Worm (Caenorhabditis elegans) whole organism, L2 larva: Measurements from ENCODE around the gene F41B4.2.

Source experiments
- C34F6.9 ChIP-seq: fragments of 150-350 bp; optimal IDR thresholded peaks from 2 replicates; lab custom pipeline; 2014; ENCODE audit warnings: missing biosample characterization, missing genetic modification characterization
- F13H6.1 ChIP-seq: sonication (generic microtip); optimal IDR thresholded peaks from 2 replicates; lab custom pipeline; 2016; ENCODE audit warnings: missing genetic modification characterization, missing compliant biosample characterization
- R02D3.7 ChIP-seq: fragments of 150-350 bp; optimal IDR thresholded peaks from 2 replicates; lab custom pipeline; 2014; ENCODE audit warnings: missing biosample characterization, missing genetic modification characterization
- ZK546.5 ChIP-seq: sonication (generic microtip); optimal IDR thresholded peaks from 2 replicates; lab custom pipeline; 2017; ENCODE audit warnings: missing biosample characterization, missing genetic modification characterization
- alr-1 ChIP-seq: fragments of 150-350 bp; optimal IDR thresholded peaks from 2 replicates; lab custom pipeline; 2014; ENCODE audit warnings: missing biosample characterization, missing genetic modification characterization
- ama-1 ChIP-seq: fragments of 150-350 bp; optimal IDR thresholded peaks from 2 replicates; lab custom pipeline; 2018; ENCODE audit warnings: inconsistent platforms
- blmp-1 ChIP-seq: sonication (generic microtip); optimal IDR thresholded peaks from 2 replicates; lab custom pipeline; 2017; ENCODE audit warnings: missing genetic modification characterization, mild to moderate bottlenecking, missing compliant biosample characterization, antibody characterized with exemption, moderate library complexity; ENCODE audit not compliant: insufficient read depth
- ceh-16 ChIP-seq: fragments of 150-350 bp; optimal IDR thresholded peaks from 2 replicates; lab custom pipeline; 2014; ENCODE audit warnings: missing biosample characterization, missing genetic modification characterization
- crh-2 ChIP-seq: sonication (generic microtip); optimal IDR thresholded peaks from 2 replicates; lab custom pipeline; 2017; ENCODE audit warnings: missing biosample characterization, missing genetic modification characterization
- egl-27 ChIP-seq: sonication (generic microtip); optimal IDR thresholded peaks from 3 replicates; lab custom pipeline; 2017; ENCODE audit warnings: missing biosample characterization, missing genetic modification reagents, missing genetic modification characterization
- elt-3 ChIP-seq: sonication (generic microtip); optimal IDR thresholded peaks from 2 replicates; lab custom pipeline; 2017; ENCODE audit warnings: missing biosample characterization, missing genetic modification characterization
- fos-1 ChIP-seq: fragments of 150-350 bp; optimal IDR thresholded peaks from 2 replicates; lab custom pipeline; 2014; ENCODE audit warnings: missing biosample characterization, missing genetic modification characterization
- gmeb-1 ChIP-seq: fragments of 150-350 bp; optimal IDR thresholded peaks from 2 replicates; lab custom pipeline; 2014; ENCODE audit warnings: missing biosample characterization, missing genetic modification characterization
- lin-11 ChIP-seq: fragments of 150-350 bp; sonication (generic microtip); optimal IDR thresholded peaks from 2 replicates; lab custom pipeline; 2014; ENCODE audit warnings: missing biosample characterization, missing genetic modification characterization, inconsistent platforms, mixed read lengths
- lin-13 ChIP-seq: fragments of 150-350 bp; optimal IDR thresholded peaks from 2 replicates; lab custom pipeline; 2014; ENCODE audit warnings: missing biosample characterization, missing genetic modification reagents, missing genetic modification characterization
- lin-39 ChIP-seq: fragments of 150-350 bp; optimal IDR thresholded peaks from 2 replicates; lab custom pipeline; 2014; ENCODE audit warnings: missing biosample characterization, missing genetic modification reagents, missing genetic modification characterization
- lsy-2 ChIP-seq, 2 experiments: fragments of 150-350 bp in 1 of 2; sonication (generic microtip) in 1 of 2; optimal IDR thresholded peaks; 2 replicates each; lab custom pipeline; 2014 to 2017; ENCODE audit warnings: missing biosample characterization in 2 of 2, missing genetic modification characterization in 2 of 2
- mab-5 ChIP-seq: fragments of 150-350 bp; optimal IDR thresholded peaks from 2 replicates; lab custom pipeline; 2014; ENCODE audit warnings: missing biosample characterization, missing genetic modification characterization
- mbf-1 ChIP-seq: sonication (generic microtip); optimal IDR thresholded peaks from 2 replicates; lab custom pipeline; 2017; ENCODE audit warnings: missing biosample characterization, missing genetic modification characterization
- mdl-1 ChIP-seq, 2 experiments: fragments of 150-350 bp in 1 of 2; sonication (generic microtip) in 1 of 2; optimal IDR thresholded peaks; 2 replicates each; lab custom pipeline; 2017; ENCODE audit warnings: missing biosample characterization in 2 of 2, missing genetic modification characterization in 2 of 2
- nhr-10 ChIP-seq: sonication (generic microtip); optimal IDR thresholded peaks from 2 replicates; lab custom pipeline; 2017; ENCODE audit warnings: missing biosample characterization, missing genetic modification characterization
- nhr-12 ChIP-seq: fragments of 150-350 bp; optimal IDR thresholded peaks from 2 replicates; lab custom pipeline; 2014; ENCODE audit warnings: missing biosample characterization, missing genetic modification characterization
- nhr-129 ChIP-seq: fragments of 150-350 bp; optimal IDR thresholded peaks from 2 replicates; lab custom pipeline; 2014; ENCODE audit warnings: missing biosample characterization, missing genetic modification characterization
- nhr-21 ChIP-seq: fragments of 150-350 bp; optimal IDR thresholded peaks from 2 replicates; lab custom pipeline; 2014; ENCODE audit warnings: missing biosample characterization, missing genetic modification characterization
- nhr-237 ChIP-seq: fragments of 150-350 bp; optimal IDR thresholded peaks from 2 replicates; lab custom pipeline; 2014; ENCODE audit warnings: missing biosample characterization, missing genetic modification characterization
- nhr-25 ChIP-seq: fragments of 150-350 bp; sonication (generic microtip); optimal IDR thresholded peaks from 3 replicates; lab custom pipeline; 2014; ENCODE audit warnings: missing biosample characterization, missing genetic modification characterization
- nhr-77 ChIP-seq: fragments of 150-350 bp; optimal IDR thresholded peaks from 2 replicates; lab custom pipeline; 2014; ENCODE audit warnings: missing biosample characterization, missing genetic modification characterization
- peb-1 ChIP-seq: fragments of 150-350 bp; optimal IDR thresholded peaks from 2 replicates; lab custom pipeline; 2014; ENCODE audit warnings: missing biosample characterization, missing genetic modification characterization
- sem-4 ChIP-seq: fragments of 150-350 bp; optimal IDR thresholded peaks from 2 replicates; lab custom pipeline; 2014; ENCODE audit warnings: missing biosample characterization, missing genetic modification reagents, missing genetic modification characterization
- skn-1 ChIP-seq: sonication (generic microtip); optimal IDR thresholded peaks from 2 replicates; lab custom pipeline; 2017; ENCODE audit warnings: missing biosample characterization, missing genetic modification characterization
- sma-3 ChIP-seq: sonication (generic microtip); optimal IDR thresholded peaks from 2 replicates; lab custom pipeline; 2016; ENCODE audit warnings: missing genetic modification reagents, missing genetic modification characterization, missing compliant biosample characterization
- sma-9 ChIP-seq, 2 experiments: fragments of 150-350 bp in 1 of 2; sonication (generic microtip) in 1 of 2; optimal IDR thresholded peaks; 2 replicates each; lab custom pipeline; 2014 to 2016; ENCODE audit warnings: missing genetic modification characterization in 2 of 2, mild to moderate bottlenecking in 1 of 2, missing biosample characterization in 1 of 2, missing compliant biosample characterization in 1 of 2, missing genetic modification reagents in 1 of 2, moderate library complexity in 1 of 2
- snpc-4 ChIP-seq: fragments of 150-350 bp; optimal IDR thresholded peaks from 2 replicates; lab custom pipeline; 2014; ENCODE audit warnings: missing biosample characterization, missing genetic modification characterization
- unc-39 ChIP-seq: fragments of 150-350 bp; optimal IDR thresholded peaks from 2 replicates; lab custom pipeline; 2014; ENCODE audit warnings: missing biosample characterization, missing genetic modification characterization
- unc-55 ChIP-seq: fragments of 150-350 bp; sonication (generic microtip); optimal IDR thresholded peaks from 3 replicates; lab custom pipeline; 2014; ENCODE audit warnings: missing biosample characterization, missing genetic modification reagents, missing genetic modification characterization
- unc-62 ChIP-seq: fragments of 150-350 bp; optimal IDR thresholded peaks from 2 replicates; lab custom pipeline; 2014; ENCODE audit warnings: missing biosample characterization, missing genetic modification reagents, missing genetic modification characterization
- zag-1 ChIP-seq: fragments of 150-350 bp; optimal IDR thresholded peaks from 2 replicates; lab custom pipeline; 2014; ENCODE audit warnings: missing biosample characterization, missing genetic modification characterization
- ztf-4 ChIP-seq: fragments of 150-350 bp; optimal IDR thresholded peaks from 2 replicates; lab custom pipeline; 2014; ENCODE audit warnings: missing biosample characterization, missing genetic modification characterization

F41B4.2 gene

DNA sequence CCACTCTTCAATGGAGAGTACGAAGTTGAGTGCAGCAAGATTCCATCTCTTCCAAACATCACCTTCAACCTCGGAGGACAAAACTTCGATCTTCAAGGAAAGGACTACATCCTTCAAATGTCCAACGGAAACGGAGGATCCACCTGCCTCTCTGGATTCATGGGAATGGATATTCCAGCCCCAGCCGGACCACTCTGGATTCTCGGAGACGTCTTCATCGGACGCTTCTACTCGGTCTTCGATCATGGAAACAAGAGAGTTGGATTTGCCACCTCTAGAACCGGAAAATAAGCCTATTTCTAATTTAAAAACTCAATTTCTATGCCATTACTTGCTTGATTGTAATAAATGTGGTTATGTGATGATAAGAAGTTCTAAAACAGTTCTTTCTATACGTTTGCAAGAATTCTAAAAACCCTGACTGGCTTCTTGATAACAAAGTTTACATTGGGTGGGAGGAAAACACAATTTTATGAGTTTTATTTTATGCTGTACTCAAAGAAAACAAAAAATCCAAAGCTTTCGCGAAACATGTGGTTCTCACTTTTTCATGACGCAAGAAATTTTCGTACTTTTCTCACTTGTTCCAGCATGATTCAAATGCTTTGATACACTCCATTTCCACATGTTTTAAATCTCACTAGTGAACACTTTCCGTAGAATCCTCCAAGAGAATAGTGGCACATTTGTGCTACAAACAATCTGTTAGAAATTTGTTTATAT, 42.6 kb downstream of the F41B4.2 start:
- TF ChIP-seq ceh-16 (tag; lab: Kevin White, UChicago), result no peak
- TF ChIP-seq zag-1 (tag; lab: Kevin White, UChicago), result no peak
- TF ChIP-seq gmeb-1 (tag; lab: Kevin White, UChicago), result peak; percentile 44
- no peak for TF ChIP-seq ZK546.5 (tag; lab: Kevin White, UChicago)
- TF ChIP-seq lin-13 (GFP tag; lab: Kevin White, UChicago), result peak; percentile 1
- peak; percentile 65 for TF ChIP-seq fos-1
- no peak for TF ChIP-seq mbf-1 (tag; lab: Kevin White, UChicago)
- TF ChIP-seq crh-2 (tag; lab: Kevin White, UChicago), result peak; percentile 52
- peak; percentile 3 for TF ChIP-seq F13H6.1 (tag; lab: Kevin White, UChicago)
- peak; percentile 49 for TF ChIP-seq sma-9 (GFP tag; optimal IDR thresholded peaks at IDR 0.05; lab: Kevin White, UChicago)
- TF ChIP-seq sma-9 (tag; optimal IDR thresholded peaks at IDR 0.05; lab: Kevin White, UChicago), result no peak
- no peak for TF ChIP-seq elt-3 (tag; lab: Kevin White, UChicago)

- no peak for TF ChIP-seq lsy-2 (tag; optimal IDR thresholded peaks at IDR 0.05; lab: Kevin White, UChicago)
- peak; percentile 15 for TF ChIP-seq fos-1
- peak; percentile 14 for TF ChIP-seq gmeb-1 (tag; lab: Kevin White, UChicago)
These were observed 44.1 kb downstream of the F41B4.2 start, which contains the start of gene asp-3 for ce11 chrX:6790986-6791385. Gene asp-3, plus strand, starts transcription at chrX:6791064.

DNA sequence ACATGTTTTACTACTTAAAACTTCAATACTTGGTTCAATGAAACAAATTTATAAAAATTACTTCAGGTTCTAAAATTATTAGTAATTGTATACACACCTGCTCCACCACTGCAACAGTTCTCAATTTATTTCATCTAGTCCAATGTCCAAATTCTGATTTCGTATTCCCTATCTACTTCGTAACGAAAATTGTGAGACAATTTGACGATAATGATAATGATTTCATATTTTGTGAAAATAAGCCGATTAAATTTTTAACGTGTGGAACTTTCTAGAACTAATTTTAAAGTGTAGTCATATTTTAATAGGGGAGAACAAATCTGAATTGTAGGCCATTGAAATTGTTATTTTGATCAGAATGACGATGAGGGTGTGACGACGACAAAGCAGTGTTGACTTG, 44.6 kb downstream of the F41B4.2 start:
- no peak for TF ChIP-seq alr-1 (tag; lab: Kevin White, UChicago)
- TF ChIP-seq nhr-25, result no peak
- TF ChIP-seq crh-2 (tag; lab: Kevin White, UChicago), result peak; percentile 42
- TF ChIP-seq ztf-4 (tag; lab: Kevin White, UChicago), result no peak
- TF ChIP-seq nhr-129, result no peak

DNA sequence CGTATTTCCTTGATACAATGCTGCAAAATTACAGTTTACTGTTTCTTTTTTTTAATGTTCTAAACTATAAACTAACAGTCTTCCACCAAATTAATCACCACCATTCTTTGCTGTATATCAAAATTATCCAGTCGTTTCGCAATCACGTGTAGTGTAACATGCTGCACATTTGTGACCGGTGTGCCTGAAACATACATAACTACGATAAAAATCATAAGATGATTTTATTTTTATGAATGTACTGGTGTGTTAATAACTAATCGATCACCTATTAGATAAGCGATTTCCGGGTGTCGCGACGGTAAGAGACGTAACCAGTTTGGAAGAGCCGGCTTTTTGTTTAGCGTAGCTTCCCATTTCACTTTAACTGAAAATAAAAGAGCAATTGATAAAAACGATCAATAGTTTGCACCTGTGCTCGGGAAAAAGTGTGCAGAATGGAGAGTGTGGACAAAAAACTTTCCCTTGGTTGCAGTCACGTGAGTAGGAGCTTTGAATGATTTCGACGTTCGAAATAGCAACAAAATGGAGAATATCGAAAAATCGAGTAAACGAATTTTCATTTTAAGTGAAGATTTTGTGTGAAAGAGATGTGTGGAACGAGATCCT, 46.0 kb downstream of the F41B4.2 start, which contains the start of gene sgca-1:
TSS of gene sgca-1 (minus strand) at position 584 of the 609 bp plus-strand sequence.
- TF ChIP-seq nhr-21 (no peak), blmp-1 (tag; lab: Kevin White, UChicago) (no peak), lin-11 (tag; lab: Kevin White, UChicago) (no peak), ZK546.5 (tag; lab: Kevin White, UChicago) (no peak), ama-1 (lab: Kevin White, UChicago) (peak; percentile 1), unc-39 (tag; lab: Kevin White, UChicago) (no peak), unc-62 (no peak), nhr-10 (tag; lab: Kevin White, UChicago) (no peak), egl-27 (tag; lab: Kevin White, UChicago) (no peak), lin-39 (tag; lab: Kevin White, UChicago) (no peak), mdl-1 (tag; optimal IDR thresholded peaks at IDR 0.05; lab: Kevin White, UChicago) (peak in 1 of 2 experiments; percentile 1), crh-2 (tag; lab: Kevin White, UChicago) (peak; percentile 34), sma-9 (GFP tag; optimal IDR thresholded peaks at IDR 0.05; lab: Kevin White, UChicago) (peak; percentile 59), sma-9 (tag; optimal IDR thresholded peaks at IDR 0.05; lab: Kevin White, UChicago) (no peak), mbf-1 (tag; lab: Kevin White, UChicago) (no peak), unc-55 (GFP tag; lab: Kevin White, UChicago) (no peak), sem-4 (tag; lab: Kevin White, UChicago) (no peak), snpc-4 (tag; lab: Kevin White, UChicago) (no peak), C34F6.9 (tag; lab: Kevin White, UChicago) (no peak), F13H6.1 (tag; lab: Kevin White, UChicago) (peak; percentile 26), peb-1 (tag; lab: Kevin White, UChicago) (no peak), gmeb-1 (tag; lab: Kevin White, UChicago) (peak; percentile 53), zag-1 (tag; lab: Kevin White, UChicago) (no peak), nhr-237 (tag; lab: Kevin White, UChicago) (no peak), sma-3 (GFP tag; lab: Kevin White, UChicago) (peak; percentile 7), fos-1 (peak; percentile 69), lin-13 (GFP tag; lab: Kevin White, UChicago) (no peak), mab-5 (tag; lab: Kevin White, UChicago) (no peak), lsy-2 (tag; optimal IDR thresholded peaks at IDR 0.05; lab: Kevin White, UChicago) (no peak), alr-1 (tag; lab: Kevin White, UChicago) (no peak), R02D3.7 (tag; lab: Kevin White, UChicago) (no peak), ztf-4 (tag; lab: Kevin White, UChicago) (no peak), nhr-12 (tag; lab: Kevin White, UChicago) (no peak), nhr-77 (tag; lab: Kevin White, UChicago) (no peak), skn-1 (tag; lab: Kevin White, UChicago) (no peak)
- TF ChIP-seq, all 48 proteins: peak for 8
